Fruit fly (Drosophila melanogaster): ENCODE data around the gene cad.

The cad gene

DNA sequence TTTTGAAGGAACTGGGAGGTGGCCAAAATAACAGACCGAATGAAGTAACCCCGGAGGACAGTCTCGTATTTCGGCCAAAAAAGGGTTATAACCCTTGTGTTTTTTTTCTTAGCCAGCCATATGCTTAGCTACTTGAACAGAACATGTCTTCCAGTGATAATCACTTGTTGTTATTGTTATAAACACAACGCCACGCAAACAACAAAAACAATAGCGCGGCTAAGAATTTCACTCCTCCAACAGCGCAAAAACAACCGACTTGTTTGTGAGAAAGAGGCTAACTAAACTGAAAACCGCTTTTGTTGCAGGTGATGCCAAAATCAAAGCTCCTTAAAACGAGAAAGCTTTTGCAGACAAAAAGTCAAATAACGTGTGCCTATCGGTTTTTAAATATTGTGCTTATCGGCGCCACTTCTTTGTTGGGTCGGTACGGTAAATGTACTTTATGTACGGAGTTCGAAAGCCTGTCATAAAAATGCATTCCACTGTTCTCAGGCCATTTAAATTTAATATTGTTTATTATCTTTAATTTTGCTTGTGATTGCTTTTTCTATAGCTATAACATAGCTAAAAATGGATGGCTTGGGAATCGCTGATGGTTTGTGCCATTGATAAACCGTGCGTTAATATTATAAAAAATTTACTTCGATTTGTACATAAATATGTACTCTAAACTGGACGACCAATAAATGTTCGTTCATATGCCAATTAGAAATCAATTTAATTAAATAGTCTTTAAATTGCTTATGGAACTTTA, 26.4 kb downstream of the cad start, which contains the start of gene vari (continued):
- TF ChIP-seq Oli (tag; optimal IDR thresholded peaks at IDR 0.05) (no peak), CG6791 (GFP tag; IDR thresholded peaks at IDR 0.05; ENCODE audit: partially characterized antibody) (no peak), CTCF (GFP tag; optimal IDR thresholded peaks at IDR 0.05) (peak; percentile 76), ken (GFP tag; IDR thresholded peaks at IDR 0.05) (0 out of 3 replicates have a peak, but pooled peaks have one; percentile 26), CG3995 (GFP tag; optimal IDR thresholded peaks at IDR 0.05) (no peak), CG9817 (tag; optimal IDR thresholded peaks at IDR 0.05) (peak; percentile 7), BtbVII (GFP tag; optimal IDR thresholded peaks at IDR 0.05) (peak; percentile 1), ttk (GFP tag; IDR thresholded peaks at IDR 0.05) (no peak), Dp (GFP tag; optimal IDR thresholded peaks at IDR 0.05) (peak; percentile 76), Bteb2 (GFP tag; optimal IDR thresholded peaks at IDR 0.05) (no peak), CG9437 (GFP tag; optimal IDR thresholded peaks at IDR 0.05) (no peak), her (GFP tag; optimal IDR thresholded peaks at IDR 0.05) (peak; percentile 42), trem (tag; optimal IDR thresholded peaks at IDR 0.05) (no peak), CG31224 (GFP tag; IDR thresholded peaks at IDR 0.05) (no peak), CG2116 (GFP tag; optimal IDR thresholded peaks at IDR 0.05) (peak; percentile 60), CG7786 (GFP tag; optimal IDR thresholded peaks at IDR 0.05) (no peak), Awh (GFP tag; IDR thresholded peaks at IDR 0.05) (no peak; the same call in 1 of the 2 replicates), CG10565 (GFP tag; optimal IDR thresholded peaks at IDR 0.05) (no peak), Aef1 (GFP tag; IDR thresholded peaks at IDR 0.05) (peak; percentile 44; the same call in 2 of the 3 replicates), stc (GFP tag; IDR thresholded peaks at IDR 0.05) (peak; percentile 13; the same call in 1 of the 2 replicates), wdn (GFP tag; IDR thresholded peaks at IDR 0.05) (no peak), B-H2 (GFP tag; optimal IDR thresholded peaks at IDR 0.05) (peak; percentile 55), CG33213 (GFP tag; optimal IDR thresholded peaks at IDR 0.05) (no peak), pita (GFP tag; optimal IDR thresholded peaks at IDR 0.05) (peak; percentile 63), CG17328 (GFP tag; IDR thresholded peaks at IDR 0.05) (no peak), ewg (GFP tag; optimal IDR thresholded peaks at IDR 0.05) (no peak), Antp (GFP tag; optimal IDR thresholded peaks at IDR 0.05) (no peak), sr (GFP tag; IDR thresholded peaks at IDR 0.05) (no peak), chinmo (GFP tag; IDR thresholded peaks at IDR 0.05; ENCODE audit: partially characterized antibody) (peak; percentile 87; the same call in 3 of the 4 replicates), CG31388 (GFP tag; optimal IDR thresholded peaks at IDR 0.05) (no peak), CG4360 (GFP tag; IDR thresholded peaks at IDR 0.05) (peak; percentile 57; the same call in 1 of the 2 replicates), CG10462 (GFP tag; optimal IDR thresholded peaks at IDR 0.05) (no peak), CG15073 (GFP tag; optimal IDR thresholded peaks at IDR 0.05) (no peak), ac (GFP tag; optimal IDR thresholded peaks at IDR 0.05) (no peak), CG16813 (GFP tag; IDR thresholded peaks at IDR 0.05; ENCODE audit: partially characterized antibody) (no peak), CG7556 (GFP tag; optimal IDR thresholded peaks at IDR 0.05) (no peak), mld (GFP tag; IDR thresholded peaks at IDR 0.05; ENCODE audit: partially characterized antibody) (no peak), pros (GFP tag; optimal IDR thresholded peaks at IDR 0.05) (no peak), CG4707 (GFP tag; optimal IDR thresholded peaks at IDR 0.05) (no peak), E2f2 (GFP tag; IDR thresholded peaks at IDR 0.05) (peak; percentile 83), toy (GFP tag; IDR thresholded peaks at IDR 0.05) (no peak), CG6175 (GFP tag; IDR thresholded peaks at IDR 0.05) (no peak), tx (GFP tag; optimal IDR thresholded peaks at IDR 0.05) (no peak), NFAT (GFP tag; IDR thresholded peaks at IDR 0.05) (no peak), chif (GFP tag; optimal IDR thresholded peaks at IDR 0.05) (no peak), bigmax (GFP tag; optimal IDR thresholded peaks at IDR 0.05) (no peak), CG30020 (tag; optimal IDR thresholded peaks at IDR 0.05) (no peak), kni (GFP tag; optimal IDR thresholded peaks at IDR 0.05) (no peak), Fer3 (tag; optimal IDR thresholded peaks at IDR 0.05) (no peak), CG17385 (GFP tag; optimal IDR thresholded peaks at IDR 0.05) (peak; percentile 21)

All from whole organism, embryonic.